Fruit fly (Drosophila melanogaster) whole organism, embryonic: Measurements from ENCODE around the gene Arp3.

Experiments
- Aef1 ChIP-seq: fragments of 200-800 bp; sonication (Bioruptor generic); IDR thresholded peaks from 3 replicates; pipeline ENCODE4 v1.3.6; 2022; ENCODE audit warnings: missing biosample characterization, missing genetic modification characterization
- B-H1 ChIP-seq: fragments of 200-800 bp; sonication (Bioruptor generic); IDR thresholded peaks from 3 replicates; pipeline ENCODE4 v1.3.6; 2022; ENCODE audit warnings: missing biosample characterization, missing genetic modification characterization
- Bdp1 ChIP-seq: fragments of 200-800 bp; sonication (Bioruptor generic); optimal IDR thresholded peaks from 3 replicates; lab custom pipeline; 2016; ENCODE audit warnings: missing biosample characterization, missing genetic modification characterization
- CG10462 ChIP-seq: fragments of 200-800 bp; sonication (Bioruptor generic); optimal IDR thresholded peaks from 2 replicates; lab custom pipeline; 2016; ENCODE audit warnings: missing biosample characterization, missing genetic modification characterization
- CG10979 ChIP-seq: fragments of 200-800 bp; sonication (Bioruptor generic); optimal IDR thresholded peaks from 2 replicates; lab custom pipeline; 2018; ENCODE audit warnings: missing biosample characterization, mild to moderate bottlenecking, missing genetic modification characterization, moderate library complexity
- CG11247 ChIP-seq: fragments of 200-800 bp; sonication (Bioruptor generic); IDR thresholded peaks from 2 replicates; pipeline ENCODE4 v1.3.6; 2022; ENCODE audit warnings: missing biosample characterization, missing genetic modification characterization
- CG13123 ChIP-seq: fragments of 200-800 bp; sonication (Bioruptor generic); optimal IDR thresholded peaks from 2 replicates; lab custom pipeline; 2016; ENCODE audit warnings: missing biosample characterization, missing genetic modification characterization
- CG13624 ChIP-seq: fragments of 200-800 bp; sonication (Bioruptor generic); optimal IDR thresholded peaks from 2 replicates; lab custom pipeline; 2016; ENCODE audit warnings: missing biosample characterization, missing genetic modification characterization
- CG15269 ChIP-seq: fragments of 200-800 bp; sonication (Bioruptor generic); optimal IDR thresholded peaks from 2 replicates; lab custom pipeline; 2018; ENCODE audit warnings: missing biosample characterization, mild to moderate bottlenecking, missing genetic modification characterization, moderate library complexity
- CG15514 ChIP-seq: fragments of 200-800 bp; sonication (Bioruptor generic); optimal IDR thresholded peaks from 3 replicates; lab custom pipeline; 2017; ENCODE audit warnings: missing biosample characterization, missing genetic modification characterization, mild to moderate bottlenecking, moderate library complexity, missing genetic modification reagents
- CG1603 ChIP-seq: fragments of 200-800 bp; sonication (Bioruptor generic); optimal IDR thresholded peaks from 2 replicates; lab custom pipeline; 2019; ENCODE audit warnings: missing biosample characterization, mild to moderate bottlenecking, missing genetic modification characterization, moderate library complexity
- CG16813 ChIP-seq: fragments of 200-800 bp; sonication (Bioruptor generic); IDR thresholded peaks from 3 replicates; pipeline ENCODE4 v1.3.6; 2022; ENCODE audit warnings: missing biosample characterization, missing genetic modification characterization; ENCODE audit not compliant: partially characterized antibody
- CG17612 ChIP-seq: fragments of 200-800 bp; sonication (Bioruptor generic); IDR thresholded peaks from 2 replicates; pipeline ENCODE4 v1.3.6; 2022; ENCODE audit warnings: missing biosample characterization, missing genetic modification characterization
- CG2116 ChIP-seq: fragments of 200-800 bp; sonication (Bioruptor generic); optimal IDR thresholded peaks from 3 replicates; lab custom pipeline; 2018; ENCODE audit warnings: missing biosample characterization, mild to moderate bottlenecking, missing genetic modification characterization
- CG32772 ChIP-seq: fragments of 200-800 bp; sonication (Bioruptor generic); IDR thresholded peaks from 2 replicates; pipeline ENCODE4 v1.3.6; 2022; ENCODE audit warnings: missing biosample characterization, missing genetic modification characterization
- CG3281 ChIP-seq: fragments of 200-800 bp; sonication (Bioruptor generic); optimal IDR thresholded peaks from 3 replicates; lab custom pipeline; 2017; ENCODE audit warnings: missing biosample characterization, mild to moderate bottlenecking, missing genetic modification characterization
- CG33557 ChIP-seq: fragments of 200-800 bp; sonication (Bioruptor generic); optimal IDR thresholded peaks from 2 replicates; lab custom pipeline; 2019; ENCODE audit warnings: missing biosample characterization, mild to moderate bottlenecking, missing genetic modification characterization, moderate library complexity
- CG4424 ChIP-seq: fragments of 200-800 bp; sonication (Bioruptor generic); optimal IDR thresholded peaks from 3 replicates; lab custom pipeline; 2016; ENCODE audit warnings: missing biosample characterization, missing genetic modification characterization
- CG4730 ChIP-seq: fragments of 200-800 bp; sonication (Bioruptor generic); IDR thresholded peaks from 2 replicates; pipeline ENCODE4 v1.3.6; 2022; ENCODE audit warnings: missing biosample characterization, missing genetic modification characterization
- CG6683 ChIP-seq: fragments of 200-800 bp; sonication (Bioruptor generic); optimal IDR thresholded peaks from 2 replicates; lab custom pipeline; 2017; ENCODE audit warnings: missing biosample characterization, mild to moderate bottlenecking, missing genetic modification characterization, missing genetic modification reagents
- CG7271 ChIP-seq: fragments of 200-800 bp; sonication (Bioruptor generic); optimal IDR thresholded peaks from 2 replicates; lab custom pipeline; 2018; ENCODE audit warnings: missing biosample characterization, mild to moderate bottlenecking, missing genetic modification characterization, moderate library complexity
- CG7745 ChIP-seq: fragments of 200-800 bp; sonication (Bioruptor generic); optimal IDR thresholded peaks from 2 replicates; lab custom pipeline; 2018; ENCODE audit warnings: missing biosample characterization, mild to moderate bottlenecking, missing genetic modification characterization, moderate library complexity
- CG9215 ChIP-seq: fragments of 200-800 bp; sonication (Bioruptor generic); IDR thresholded peaks from 2 replicates; pipeline ENCODE4 v1.3.6; 2022; ENCODE audit warnings: missing biosample characterization, missing genetic modification characterization
- CTCF ChIP-seq: fragments of 200-800 bp; sonication (Bioruptor generic); optimal IDR thresholded peaks from 2 replicates; lab custom pipeline; 2017; ENCODE audit warnings: missing biosample characterization, mild to moderate bottlenecking, missing genetic modification characterization, moderate library complexity
- Dad ChIP-seq: fragments of 200-800 bp; sonication (Bioruptor generic); optimal IDR thresholded peaks from 3 replicates; lab custom pipeline; 2016; ENCODE audit warnings: missing biosample characterization, missing genetic modification characterization
- Dip2 ChIP-seq: fragments of 200-800 bp; sonication (Bioruptor generic); IDR thresholded peaks from 2 replicates; pipeline ENCODE4 v1.3.6; 2022; ENCODE audit warnings: missing biosample characterization, missing genetic modification characterization
- Fer2 ChIP-seq: fragments of 200-800 bp; sonication (Bioruptor generic); optimal IDR thresholded peaks from 2 replicates; lab custom pipeline; 2018; ENCODE audit warnings: missing biosample characterization, mild to moderate bottlenecking, missing genetic modification characterization, moderate library complexity
- HHEX ChIP-seq: fragments of 200-800 bp; sonication (Bioruptor generic); optimal IDR thresholded peaks from 3 replicates; lab custom pipeline; 2017; ENCODE audit warnings: missing biosample characterization, mild to moderate bottlenecking, missing genetic modification characterization, missing genetic modification reagents
- HmgZ ChIP-seq: fragments of 200-800 bp; sonication (Bioruptor generic); optimal IDR thresholded peaks from 2 replicates; lab custom pipeline; 2018; ENCODE audit warnings: missing biosample characterization, mild to moderate bottlenecking, missing genetic modification characterization
- Jarid2 ChIP-seq: fragments of 200-800 bp; sonication (Bioruptor generic); optimal IDR thresholded peaks from 3 replicates; lab custom pipeline; 2017; ENCODE audit warnings: mild to moderate bottlenecking, missing biosample characterization, missing genetic modification reagents, missing genetic modification characterization
- Med ChIP-seq: fragments of 200-800 bp; sonication (Bioruptor generic); peaks from one replicate; lab custom pipeline; 2016; ENCODE audit warnings: missing biosample characterization, missing genetic modification characterization, mild to moderate bottlenecking, inconsistent platforms, moderate library complexity
- Mes4 ChIP-seq: fragments of 200-800 bp; sonication (Bioruptor generic); optimal IDR thresholded peaks from 2 replicates; lab custom pipeline; 2016; ENCODE audit warnings: missing biosample characterization, missing genetic modification characterization
- NC2β ChIP-seq: fragments of 200-800 bp; sonication (Bioruptor generic); optimal IDR thresholded peaks from 2 replicates; lab custom pipeline; 2016; ENCODE audit warnings: missing biosample characterization, missing genetic modification characterization
- Trl ChIP-seq, 3 experiments: fragments of >200 bp in 2 of 3; fragments of 200-800 bp in 1 of 3; sonication (Bioruptor generic) in 1 of 3; optimal IDR thresholded peaks; 2 replicates in 1 of 3; 3 replicates in 2 of 3; lab custom pipeline; 2016 to 2017; ENCODE audit warnings: missing biosample characterization in 1 of 3, missing genetic modification characterization in 1 of 3
- ab ChIP-seq: fragments of 200-800 bp; sonication (Bioruptor generic); optimal IDR thresholded peaks from 2 replicates; lab custom pipeline; 2016; ENCODE audit warnings: missing biosample characterization, missing genetic modification characterization
- amos ChIP-seq: fragments of 200-800 bp; sonication (Bioruptor generic); IDR thresholded peaks from 2 replicates; pipeline ENCODE4 v1.3.6; 2022; ENCODE audit warnings: missing biosample characterization, missing genetic modification characterization; ENCODE audit not compliant: partially characterized antibody
- ap ChIP-seq: fragments of 200-800 bp; sonication (Bioruptor generic); IDR thresholded peaks from 2 replicates; pipeline ENCODE4 v1.3.6; 2022; ENCODE audit warnings: missing biosample characterization, missing genetic modification characterization
- caup ChIP-seq: fragments of 200-800 bp; sonication (Bioruptor generic); optimal IDR thresholded peaks from 3 replicates; lab custom pipeline; 2017; ENCODE audit warnings: missing biosample characterization, mild to moderate bottlenecking, missing genetic modification characterization, moderate library complexity; ENCODE audit not compliant: severe bottlenecking
- fd102C ChIP-seq: fragments of 200-800 bp; sonication (Bioruptor generic); optimal IDR thresholded peaks from 2 replicates; lab custom pipeline; 2018; ENCODE audit warnings: missing biosample characterization, mild to moderate bottlenecking, missing genetic modification characterization, moderate library complexity
- gce ChIP-seq: fragments of 200-800 bp; sonication (Bioruptor generic); IDR thresholded peaks from 3 replicates; pipeline ENCODE4 v1.3.6; 2022; ENCODE audit warnings: missing biosample characterization, missing genetic modification characterization
- ham ChIP-seq: fragments of 200-800 bp; sonication (Bioruptor generic); IDR thresholded peaks from 2 replicates; pipeline ENCODE4 v1.3.6; 2022; ENCODE audit warnings: missing biosample characterization, missing genetic modification characterization
- hth ChIP-seq: fragments of >200 bp; optimal IDR thresholded peaks from 2 replicates; lab custom pipeline; 2017; ENCODE audit warnings: inconsistent platforms
- kay ChIP-seq: fragments of 200-800 bp; sonication (Bioruptor generic); optimal IDR thresholded peaks from 2 replicates; lab custom pipeline; 2016; ENCODE audit warnings: missing biosample characterization, missing genetic modification characterization
- lola ChIP-seq, 3 experiments: fragments of >200 bp in 2 of 3; fragments of 200-800 bp in 1 of 3; sonication (Bioruptor generic) in 1 of 3; optimal IDR thresholded peaks; 2 replicates each; lab custom pipeline; 2017 to 2019; ENCODE audit warnings: missing biosample characterization in 3 of 3, missing genetic modification characterization in 3 of 3, mild to moderate bottlenecking in 1 of 3, moderate library complexity in 1 of 3
- oc ChIP-seq: fragments of 200-800 bp; sonication (Bioruptor generic); optimal IDR thresholded peaks from 2 replicates; lab custom pipeline; 2018; ENCODE audit warnings: missing biosample characterization, mild to moderate bottlenecking, missing genetic modification characterization, moderate library complexity
- pros ChIP-seq: fragments of 200-800 bp; sonication (Bioruptor generic); optimal IDR thresholded peaks from 3 replicates; lab custom pipeline; 2019; ENCODE audit warnings: missing biosample characterization, mild to moderate bottlenecking, missing genetic modification characterization, moderate library complexity
- salm ChIP-seq: fragments of 200-800 bp; sonication (Bioruptor generic); optimal IDR thresholded peaks from 2 replicates; lab custom pipeline; 2018; ENCODE audit warnings: missing biosample characterization, mild to moderate bottlenecking, missing genetic modification characterization
- schlank ChIP-seq: fragments of 200-800 bp; sonication (Bioruptor generic); optimal IDR thresholded peaks from 2 replicates; lab custom pipeline; 2018; ENCODE audit warnings: missing biosample characterization, mild to moderate bottlenecking, missing genetic modification characterization
- sens-2 ChIP-seq: fragments of 200-800 bp; sonication (Bioruptor generic); IDR thresholded peaks from 2 replicates; pipeline ENCODE4 v1.3.6; 2022; ENCODE audit warnings: missing biosample characterization, missing genetic modification characterization
- wek ChIP-seq: fragments of 200-800 bp; sonication (Bioruptor generic); optimal IDR thresholded peaks from 3 replicates; lab custom pipeline; 2018; ENCODE audit warnings: missing biosample characterization, mild to moderate bottlenecking, missing genetic modification characterization, moderate library complexity
- zen ChIP-seq: fragments of 200-800 bp; sonication (Bioruptor generic); optimal IDR thresholded peaks from 3 replicates; lab custom pipeline; 2018; ENCODE audit warnings: missing biosample characterization, mild to moderate bottlenecking, missing genetic modification characterization, moderate library complexity

Gene Arp3

DNA sequence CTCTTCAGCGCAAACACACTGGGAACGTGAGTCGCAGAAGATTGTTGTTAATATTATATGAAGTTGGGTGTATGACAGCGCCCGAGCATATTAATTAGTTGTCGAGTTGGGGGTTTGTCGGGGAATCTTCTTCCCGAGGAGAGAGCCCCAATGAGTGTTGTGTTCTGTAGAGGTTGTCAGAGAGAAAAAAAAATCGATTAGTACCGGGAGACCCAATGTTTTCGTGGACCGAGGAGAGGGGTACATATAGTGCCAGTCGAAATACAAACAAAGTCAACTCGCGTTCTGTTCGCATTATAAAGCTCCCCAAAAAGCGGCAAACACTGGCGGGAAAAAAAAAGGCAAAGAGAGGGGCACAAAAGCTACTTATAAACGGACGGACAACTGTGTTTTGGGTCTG is 41.8 kb downstream of the Arp3 start (continued):
- TF ChIP-seq B-H1 (GFP tag; lab: Robert Waterston, UW) = no peak
- no peak for TF ChIP-seq Dad (GFP tag; lab: Kevin White, UChicago)
- peak; percentile 38; the same call in 1 of the 2 replicates for TF ChIP-seq CG11247 (GFP tag; lab: Robert Waterston, UW)
- no peak for TF ChIP-seq amos (GFP tag; lab: Robert Waterston, UW)
- no peak for TF ChIP-seq CG16813 (GFP tag; lab: Robert Waterston, UW)
- TF ChIP-seq Jarid2 (GFP tag; lab: Kevin White, UChicago) = no peak
- TF ChIP-seq HmgZ (tag; lab: Kevin White, UChicago) = peak; percentile 5
- peak; percentile 84 for TF ChIP-seq Med (GFP tag; lab: Kevin White, UChicago)
- no peak for TF ChIP-seq CG4730 (GFP tag; lab: Robert Waterston, UW)
- no peak for TF ChIP-seq CG13624 (GFP tag; lab: Kevin White, UChicago)
- TF ChIP-seq oc (tag; lab: Kevin White, UChicago) = peak; percentile 16
- TF ChIP-seq CTCF = no peak
- TF ChIP-seq sens-2 (GFP tag; lab: Robert Waterston, UW) = no peak
- TF ChIP-seq CG3281 (GFP tag; lab: Kevin White, UChicago) = no peak
- TF ChIP-seq CG10979 (tag; lab: Kevin White, UChicago) = no peak
- 0 out of 3 replicates have a peak, but pooled peaks have one; percentile 26 for TF ChIP-seq gce (GFP tag; lab: Robert Waterston, UW)
- no peak for TF ChIP-seq kay (GFP tag; lab: Kevin White, UChicago)
- peak; percentile 6 for TF ChIP-seq schlank (tag; lab: Kevin White, UChicago)
- TF ChIP-seq lola (GFP tag; optimal IDR thresholded peaks at IDR 0.05; lab: Kevin White, UChicago) = no peak
- TF ChIP-seq CG15269 (tag; lab: Kevin White, UChicago) = no peak
- TF ChIP-seq CG7745 (tag; lab: Kevin White, UChicago) = no peak
- TF ChIP-seq CG15514 (GFP tag; lab: Kevin White, UChicago) = peak; percentile 22
- TF ChIP-seq Trl (optimal IDR thresholded peaks at IDR 0.05; lab: Kevin White, UChicago) = peak; percentile 10 to 43
- TF ChIP-seq Trl (GFP tag; optimal IDR thresholded peaks at IDR 0.05; lab: Kevin White, UChicago) = no peak
- TF ChIP-seq CG32772 (GFP tag; lab: Robert Waterston, UW) = no peak
- no peak for TF ChIP-seq Mes4
- no peak for TF ChIP-seq CG2116 (GFP tag; lab: Kevin White, UChicago)
- TF ChIP-seq CG10462 (GFP tag; lab: Kevin White, UChicago) = no peak
- no peak for TF ChIP-seq caup (GFP tag; lab: Kevin White, UChicago)
- no peak for TF ChIP-seq CG17612
- no peak for TF ChIP-seq NC2β (GFP tag; lab: Kevin White, UChicago)
- TF ChIP-seq CG33557 (GFP tag; lab: Kevin White, UChicago) = no peak
- no peak for TF ChIP-seq ham (GFP tag; lab: Robert Waterston, UW)
- TF ChIP-seq Dip2 (GFP tag; lab: Robert Waterston, UW) = no peak
- TF ChIP-seq HHEX (GFP tag; lab: Kevin White, UChicago) = no peak
- TF ChIP-seq pros = no peak
- no peak for TF ChIP-seq Fer2 (tag; lab: Kevin White, UChicago)
- TF ChIP-seq ab (GFP tag; lab: Kevin White, UChicago) = no peak
- no peak for TF ChIP-seq salm (tag; lab: Kevin White, UChicago)
- no peak for TF ChIP-seq CG1603 (tag; lab: Kevin White, UChicago)
- TF ChIP-seq wek (GFP tag; lab: Kevin White, UChicago) = no peak
- TF ChIP-seq CG4424 (GFP tag; lab: Kevin White, UChicago) = no peak
- TF ChIP-seq CG6683 (GFP tag; lab: Kevin White, UChicago) = no peak
- no peak for TF ChIP-seq Bdp1 (GFP tag; lab: Kevin White, UChicago)
- no peak for TF ChIP-seq CG9215 (GFP tag; lab: Robert Waterston, UW)
- no peak for TF ChIP-seq fd102C
- TF ChIP-seq zen (tag; lab: Kevin White, UChicago) = no peak
- TF ChIP-seq CG13123 (GFP tag; lab: Kevin White, UChicago) = no peak
- no peak for TF ChIP-seq hth
- TF ChIP-seq Aef1 (GFP tag; lab: Robert Waterston, UW) = no peak
- no peak for TF ChIP-seq ap (GFP tag; lab: Robert Waterston, UW)
- TF ChIP-seq CG7271 (tag; lab: Kevin White, UChicago) = no peak
